Fruit fly (Drosophila melanogaster) whole organism, pupa: ENCODE data around the gene CG11417.
A peak's percentile ranks its signal among the peaks of the same experiment; 100 is the strongest.

Source experiments
- CG10348 ChIP-seq: fragments of 200-800 bp; sonication (Bioruptor generic); IDR thresholded peaks from 2 replicates; pipeline ENCODE4 v1.3.6; 2022; ENCODE audit warnings: missing biosample characterization, missing genetic modification characterization
- CG12605 ChIP-seq: fragments of 200-800 bp; sonication (Bioruptor generic); IDR thresholded peaks from 2 replicates; pipeline ENCODE4 v1.3.6; 2022; ENCODE audit warnings: missing biosample characterization, missing genetic modification characterization
- CG13204 ChIP-seq: fragments of 200-800 bp; sonication (Bioruptor generic); optimal IDR thresholded peaks from 2 replicates; lab custom pipeline; 2018; ENCODE audit warnings: missing biosample characterization, mild to moderate bottlenecking, missing genetic modification characterization, moderate library complexity
- CG14655 ChIP-seq: fragments of 200-800 bp; sonication (Bioruptor generic); optimal IDR thresholded peaks from 3 replicates; lab custom pipeline; 2017; ENCODE audit warnings: mild to moderate bottlenecking, missing biosample characterization, missing genetic modification reagents, missing genetic modification characterization
- CG15710 ChIP-seq: fragments of 200-800 bp; sonication (Bioruptor generic); optimal IDR thresholded peaks from 2 replicates; lab custom pipeline; 2018; ENCODE audit warnings: missing biosample characterization, mild to moderate bottlenecking, missing genetic modification characterization, moderate library complexity
- CG17806 ChIP-seq: fragments of 200-800 bp; sonication (Bioruptor generic); optimal IDR thresholded peaks from 2 replicates; lab custom pipeline; 2018; ENCODE audit warnings: missing biosample characterization, mild to moderate bottlenecking, missing genetic modification characterization, moderate library complexity
- CG32121 ChIP-seq: fragments of 200-800 bp; sonication (Bioruptor generic); IDR thresholded peaks from 2 replicates; pipeline ENCODE4 v1.3.6; 2022; ENCODE audit warnings: missing biosample characterization, missing genetic modification characterization
- CG34367 ChIP-seq: fragments of 200-800 bp; sonication (Bioruptor generic); optimal IDR thresholded peaks from 2 replicates; lab custom pipeline; 2018; ENCODE audit warnings: missing biosample characterization, mild to moderate bottlenecking, missing genetic modification characterization
- CG4496 ChIP-seq: fragments of 200-800 bp; sonication (Bioruptor generic); IDR thresholded peaks from 3 replicates; pipeline ENCODE4 v1.3.6; 2022; ENCODE audit warnings: missing biosample characterization, missing genetic modification characterization
- CG8159 ChIP-seq: fragments of 200-800 bp; sonication (Bioruptor generic); optimal IDR thresholded peaks from 3 replicates; lab custom pipeline; 2018; ENCODE audit warnings: missing biosample characterization, mild to moderate bottlenecking, missing genetic modification characterization, moderate library complexity
- CG8301 ChIP-seq: fragments of 200-800 bp; sonication (Bioruptor generic); optimal IDR thresholded peaks from 2 replicates; lab custom pipeline; 2018; ENCODE audit warnings: missing biosample characterization, mild to moderate bottlenecking, missing genetic modification characterization
- CG9948 ChIP-seq: fragments of 200-800 bp; sonication (Bioruptor generic); optimal IDR thresholded peaks from 2 replicates; lab custom pipeline; 2018; ENCODE audit warnings: missing biosample characterization, mild to moderate bottlenecking, missing genetic modification characterization, moderate library complexity
- D1 ChIP-seq: fragments of 200-800 bp; sonication (Bioruptor generic); optimal IDR thresholded peaks from 2 replicates; lab custom pipeline; 2018; ENCODE audit warnings: missing biosample characterization, mild to moderate bottlenecking, missing genetic modification characterization, moderate library complexity
- EcR ChIP-seq: fragments of 200-800 bp; sonication (Bioruptor generic); optimal IDR thresholded peaks from 3 replicates; lab custom pipeline; 2019; ENCODE audit warnings: missing biosample characterization, missing genetic modification characterization, mild to moderate bottlenecking, moderate library complexity, missing genetic modification reagents
- Ets98B ChIP-seq: fragments of 200-800 bp; sonication (Bioruptor generic); IDR thresholded peaks from 2 replicates; pipeline ENCODE4 v1.3.6; 2022; ENCODE audit warnings: missing biosample characterization, missing genetic modification characterization
- Pif1A ChIP-seq: fragments of 200-800 bp; sonication (Bioruptor generic); optimal IDR thresholded peaks from 3 replicates; lab custom pipeline; 2016; ENCODE audit warnings: missing biosample characterization, missing genetic modification characterization
- Pif1B ChIP-seq: fragments of 200-800 bp; sonication (Bioruptor generic); optimal IDR thresholded peaks from 3 replicates; lab custom pipeline; 2016; ENCODE audit warnings: missing biosample characterization, missing genetic modification characterization
- Snoo ChIP-seq: fragments of 200-800 bp; sonication (Bioruptor generic); optimal IDR thresholded peaks from 3 replicates; lab custom pipeline; 2017; ENCODE audit warnings: missing biosample characterization, mild to moderate bottlenecking, missing genetic modification characterization, inconsistent platforms
- fd96Ca ChIP-seq: fragments of 200-800 bp; sonication (Bioruptor generic); IDR thresholded peaks from 3 replicates; pipeline ENCODE4 v1.3.6; 2022; ENCODE audit warnings: missing biosample characterization, missing genetic modification characterization
- gl ChIP-seq: fragments of 200-800 bp; sonication (Bioruptor generic); optimal IDR thresholded peaks from 2 replicates; lab custom pipeline; 2018; ENCODE audit warnings: missing biosample characterization, mild to moderate bottlenecking, missing genetic modification characterization
- rn ChIP-seq: fragments of 200-800 bp; sonication (Bioruptor generic); IDR thresholded peaks from 2 replicates; pipeline ENCODE4 v1.3.6; 2022; ENCODE audit warnings: missing biosample characterization, missing genetic modification characterization

The CG11417 gene

DNA sequence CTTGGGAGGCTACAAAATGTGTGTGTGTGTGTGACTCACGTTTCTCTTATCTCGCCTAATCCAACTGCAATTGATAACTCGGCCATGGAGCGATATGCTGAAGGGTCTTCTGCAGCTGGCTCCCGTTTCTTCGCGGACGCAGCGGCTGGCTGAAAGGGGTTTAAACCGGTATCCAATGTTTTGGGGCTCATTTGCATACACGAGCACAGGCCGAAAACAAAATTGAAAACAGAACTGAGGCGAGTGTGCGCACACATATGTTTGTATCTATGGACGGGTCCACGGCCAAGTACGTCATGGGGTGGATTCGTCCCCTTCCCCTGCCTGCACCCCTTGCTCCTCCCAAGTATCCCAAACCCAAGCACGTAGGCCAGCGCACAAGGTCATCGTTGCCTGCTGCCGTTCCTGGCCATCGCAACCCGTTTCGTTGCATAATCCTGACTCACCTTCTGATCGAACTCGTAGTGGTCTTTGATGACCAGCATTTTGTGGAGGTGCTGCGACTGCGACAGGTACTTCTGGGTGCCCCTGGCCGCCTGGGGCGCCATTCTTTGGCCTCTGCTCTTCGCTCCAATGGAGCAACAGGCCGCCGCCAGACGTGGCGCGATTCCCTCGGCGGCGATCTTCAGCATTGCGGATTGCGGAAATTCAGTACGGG lies 26.0 kb downstream of the CG11417 start:
- TF ChIP-seq gl (tag; lab: Kevin White, UChicago), result no peak
- no peak for TF ChIP-seq rn (GFP tag; lab: Robert Waterston, UW)
- TF ChIP-seq D1 (tag; lab: Kevin White, UChicago), result no peak
- TF ChIP-seq CG32121 (GFP tag; lab: Robert Waterston, UW), result no peak
- TF ChIP-seq CG8301 (tag; lab: Kevin White, UChicago), result no peak
- no peak for TF ChIP-seq CG17806
- no peak for TF ChIP-seq Snoo (tag; lab: Kevin White, UChicago)
- TF ChIP-seq Pif1B (GFP tag; lab: Kevin White, UChicago), result no peak
- TF ChIP-seq CG12605, result no peak
- TF ChIP-seq fd96Ca (GFP tag; lab: Robert Waterston, UW), result no peak
- no peak for TF ChIP-seq CG34367 (tag; lab: Kevin White, UChicago)

DNA sequence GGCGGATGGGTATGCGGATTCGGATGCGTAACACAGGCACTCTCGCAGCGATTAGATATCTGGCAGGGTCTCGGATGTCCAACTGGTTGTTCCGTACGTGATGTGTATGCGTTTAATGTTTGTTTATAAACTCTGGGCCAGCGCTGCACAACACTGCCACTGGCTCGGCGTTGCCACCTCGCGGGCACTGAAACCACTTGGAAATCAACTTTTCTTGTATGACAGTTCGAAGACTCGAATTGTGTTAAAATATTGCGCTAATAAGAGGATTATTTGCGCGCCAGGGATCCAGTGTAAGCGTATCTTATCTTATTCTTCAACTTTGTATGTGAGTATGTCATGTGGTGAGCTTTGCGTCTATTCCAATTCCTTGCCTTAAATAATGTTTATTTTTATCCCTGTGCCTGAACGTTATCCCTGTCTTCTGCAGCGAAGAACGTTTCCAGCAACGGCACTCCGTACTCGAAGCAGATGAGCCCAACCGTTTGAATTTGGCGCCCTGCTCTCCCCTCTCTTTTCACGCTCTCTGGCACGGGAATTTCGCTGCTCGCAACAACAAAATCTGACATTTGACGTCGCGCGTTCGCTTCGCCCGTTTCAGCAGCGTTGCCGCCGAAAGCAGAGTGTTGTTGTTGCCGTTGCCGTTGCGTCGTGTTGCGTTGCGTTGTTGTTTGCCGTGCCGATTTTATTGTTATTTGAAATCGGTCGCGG lies 26.7 kb downstream of the CG11417 start, which contains the start of the genes CG3719 and CG32813:
Gene CG3719, minus strand, starts transcription at position 131 of the 711 bp plus-strand sequence.
Gene CG32813, plus strand, starts transcription at position 565 of the 711 bp plus-strand sequence.
- TF ChIP-seq rn (GFP tag; lab: Robert Waterston, UW) (no peak), CG9948 (no peak), Pif1A (GFP tag; lab: Kevin White, UChicago) (no peak), CG32121 (GFP tag; lab: Robert Waterston, UW) (no peak), CG13204 (GFP tag; lab: Kevin White, UChicago) (peak; percentile 54), CG14655 (GFP tag; lab: Kevin White, UChicago) (no peak), fd96Ca (GFP tag; lab: Robert Waterston, UW) (no peak), Snoo (tag; lab: Kevin White, UChicago) (no peak), CG10348 (GFP tag; lab: Robert Waterston, UW) (no peak), EcR (GFP tag; lab: Kevin White, UChicago) (no peak), CG15710 (tag; lab: Kevin White, UChicago) (no peak), CG4496 (GFP tag; lab: Robert Waterston, UW) (peak; percentile 44; the same call in 2 of the 3 replicates), CG12605 (no peak), CG8159 (tag; lab: Kevin White, UChicago) (no peak), CG34367 (tag; lab: Kevin White, UChicago) (no peak), Ets98B (GFP tag; lab: Robert Waterston, UW) (no peak), CG8301 (tag; lab: Kevin White, UChicago) (no peak)

DNA sequence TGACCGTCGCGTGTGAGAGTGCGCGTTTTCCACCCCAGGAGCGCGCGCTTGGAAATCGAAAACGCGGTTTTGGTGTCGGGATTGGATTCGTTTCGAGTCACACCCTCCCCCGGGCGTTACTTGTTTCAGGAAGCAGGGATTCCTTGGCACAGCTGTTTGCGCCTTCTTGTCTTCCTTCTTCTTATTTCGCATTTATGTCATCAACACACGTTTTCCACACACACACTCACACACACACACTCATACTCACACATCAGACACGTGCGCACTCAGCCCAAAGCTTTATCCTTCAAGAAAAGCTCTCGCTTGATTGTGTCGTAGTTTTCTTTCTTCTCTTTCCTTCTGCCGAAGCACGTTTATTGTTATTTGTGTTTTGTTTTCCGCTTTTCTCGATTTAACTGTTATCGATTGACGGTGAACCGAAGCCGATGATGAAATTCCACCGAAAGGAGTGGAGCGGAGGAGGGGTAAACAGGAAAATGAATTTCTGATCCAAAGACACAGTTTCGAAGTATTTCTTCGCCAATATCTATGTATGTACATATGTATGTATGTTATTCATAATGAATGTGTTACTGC lies 27.7 kb downstream of the CG11417 start:
- TF ChIP-seq CG10348 (GFP tag; lab: Robert Waterston, UW) (no peak), CG13204 (GFP tag; lab: Kevin White, UChicago) (no peak), Snoo (tag; lab: Kevin White, UChicago) (no peak), CG8159 (tag; lab: Kevin White, UChicago) (no peak), CG8301 (tag; lab: Kevin White, UChicago) (no peak), CG12605 (no peak), CG4496 (GFP tag; lab: Robert Waterston, UW) (no peak), EcR (GFP tag; lab: Kevin White, UChicago) (no peak), rn (GFP tag; lab: Robert Waterston, UW) (no peak)

DNA sequence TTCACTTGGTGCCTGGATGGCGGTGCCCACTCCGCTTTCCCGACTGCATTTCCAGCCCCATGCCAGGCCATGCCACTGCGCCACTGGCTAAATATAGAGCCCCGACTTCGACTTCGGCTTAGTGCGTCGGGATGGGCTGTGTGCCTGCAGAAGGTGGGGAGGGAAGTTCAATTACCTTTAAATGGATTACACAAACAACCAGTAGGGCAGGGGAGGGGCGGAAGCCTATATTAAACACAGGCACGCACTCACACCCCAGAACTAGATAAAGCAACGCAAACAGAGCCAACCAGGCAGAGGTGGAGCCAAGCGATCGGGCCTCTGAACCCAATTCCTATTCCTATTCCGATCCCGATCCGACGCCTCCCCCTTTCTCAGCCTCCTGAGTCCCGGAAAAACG lies 28.7 kb downstream of the CG11417 start:
- TF ChIP-seq CG12605, result no peak
- peak; percentile 60 for TF ChIP-seq EcR (GFP tag; lab: Kevin White, UChicago)
- no peak for TF ChIP-seq CG8159 (tag; lab: Kevin White, UChicago)
- TF ChIP-seq CG32121 (GFP tag; lab: Robert Waterston, UW), result no peak

DNA sequence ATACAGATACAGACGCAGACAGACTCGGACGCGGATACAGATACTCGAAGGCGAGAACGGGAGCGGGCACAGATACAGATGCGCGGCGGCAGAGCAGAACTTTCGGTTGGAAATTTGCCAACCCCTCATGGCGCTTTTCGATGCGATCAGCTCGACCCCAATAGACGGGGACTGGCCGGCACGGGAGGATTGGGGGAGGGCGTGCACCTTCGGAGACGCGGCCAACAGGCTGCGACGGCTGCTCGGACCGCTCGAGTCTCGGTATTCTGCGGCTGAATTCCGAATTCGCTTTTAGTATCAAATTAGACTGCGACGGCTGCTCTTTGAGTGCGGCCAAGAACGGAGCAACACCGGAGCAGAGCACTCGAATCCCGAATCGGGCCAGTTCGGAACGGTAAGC lies 30.4 kb downstream of the CG11417 start:
- TF ChIP-seq CG13204 (GFP tag; lab: Kevin White, UChicago) (peak; percentile 14), rn (GFP tag; lab: Robert Waterston, UW) (no peak)

DNA sequence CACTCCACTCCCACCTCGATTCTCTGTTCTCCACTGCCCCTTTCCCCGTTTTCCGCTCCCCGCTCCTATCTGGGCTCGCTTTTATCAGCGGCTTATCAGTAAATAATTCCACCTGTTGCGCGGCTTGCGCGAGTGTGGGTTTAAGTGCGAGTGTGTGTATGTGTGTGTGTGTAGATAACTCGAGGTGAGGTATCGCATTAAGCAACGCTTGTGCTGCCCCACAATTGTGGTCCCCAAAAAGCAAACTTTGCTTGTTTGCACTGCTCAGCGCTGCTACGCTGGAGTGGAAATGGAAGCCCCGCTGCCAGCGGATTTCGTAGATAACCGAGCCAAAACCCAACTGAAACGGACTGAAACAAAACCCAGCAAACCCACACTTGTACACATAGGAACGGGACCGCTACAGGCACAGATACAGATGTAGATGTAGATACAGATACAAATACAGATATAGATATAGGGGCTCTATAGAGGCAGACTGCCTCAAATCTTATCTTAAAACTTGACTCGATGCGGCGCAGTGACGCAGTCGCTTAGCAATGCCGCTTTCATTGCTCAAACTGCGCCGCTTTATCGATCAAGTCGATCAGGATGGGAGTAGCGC lies 33.4 kb downstream of the CG11417 start:
- no peak for TF ChIP-seq fd96Ca (GFP tag; lab: Robert Waterston, UW)
- TF ChIP-seq CG9948, result no peak
- TF ChIP-seq CG12605, result no peak
- TF ChIP-seq CG8159 (tag; lab: Kevin White, UChicago), result no peak
- no peak for TF ChIP-seq EcR (GFP tag; lab: Kevin White, UChicago)
- no peak for TF ChIP-seq Ets98B (GFP tag; lab: Robert Waterston, UW)
- no peak for TF ChIP-seq CG32121 (GFP tag; lab: Robert Waterston, UW)
- TF ChIP-seq CG10348 (GFP tag; lab: Robert Waterston, UW), result no peak
- no peak for TF ChIP-seq CG15710 (tag; lab: Kevin White, UChicago)
- TF ChIP-seq CG34367 (tag; lab: Kevin White, UChicago), result no peak
- TF ChIP-seq CG13204 (GFP tag; lab: Kevin White, UChicago), result no peak
- no peak for TF ChIP-seq CG17806
- no peak for TF ChIP-seq CG14655 (GFP tag; lab: Kevin White, UChicago)
- TF ChIP-seq Pif1A (GFP tag; lab: Kevin White, UChicago), result no peak
- TF ChIP-seq gl (tag; lab: Kevin White, UChicago), result no peak
